Worm (Caenorhabditis elegans) whole organism, midembryonic: ENCODE measurements around the gene scav-3.

ENCODE experiments used
- flt-1 ChIP-seq: fragments of 200-800 bp; sonication (Bioruptor generic); IDR thresholded peaks from 2 replicates; pipeline ENCODE4 v1.3.6; 2022; ENCODE audit warnings: missing genetic modification characterization, missing compliant biosample characterization
- klf-2 ChIP-seq: fragments of 200-800 bp; sonication (Bioruptor generic); conservative IDR thresholded peaks from 2 replicates; pipeline ENCODE4 v1.3.6; 2022; ENCODE audit warnings: missing genetic modification reagents, missing genetic modification characterization, missing compliant biosample characterization
- ref-1 ChIP-seq: fragments of 200-800 bp; sonication (Bioruptor generic); conservative IDR thresholded peaks from 2 replicates; pipeline ENCODE4 v1.3.6; 2022; ENCODE audit warnings: missing genetic modification reagents, missing genetic modification characterization, missing compliant biosample characterization

- TF ChIP-seq klf-2 (GFP tag; lab: Robert Waterston, UW) (no peak), ref-1 (GFP tag; lab: Robert Waterston, UW) (no peak), flt-1 (GFP tag; lab: Robert Waterston, UW) (no peak)
Observed at ce11 chrIII:12428799-12429351, 27.8 kb downstream of the scav-3 start.
